Worm (Caenorhabditis elegans) whole organism, mixed stage, embryonic: Measurements from ENCODE around the gene M28.8.

Experiments used
- ces-1 ChIP-seq: fragments of 150-350 bp; optimal IDR thresholded peaks from 2 replicates; lab custom pipeline; 2014; ENCODE audit warnings: missing biosample characterization, missing genetic modification reagents, missing genetic modification characterization
- elt-3 ChIP-seq: fragments of 150-350 bp; optimal IDR thresholded peaks from 2 replicates; lab custom pipeline; 2014; ENCODE audit warnings: missing biosample characterization, missing genetic modification characterization
- unc-62 ChIP-seq: fragments of 150-350 bp; optimal IDR thresholded peaks from 2 replicates; lab custom pipeline; 2014; ENCODE audit warnings: missing biosample characterization, missing genetic modification reagents, missing genetic modification characterization

- TF ChIP-seq unc-62 (no peak), ces-1 (GFP tag; lab: Kevin White, UChicago) (no peak), elt-3 (tag; lab: Kevin White, UChicago) (no peak)
Measured at ce11 chrII:10665031-10665430, 37.0 kb downstream of the M28.8 start, which contains the start of gene D2089.3.
